Worm (Caenorhabditis elegans) whole organism, young adult: ENCODE data around the gene sds-22.

Experiments used
- F10E7.11 ChIP-seq: sonication (generic microtip); optimal IDR thresholded peaks from 2 replicates; lab custom pipeline; 2017; ENCODE audit warnings: mild to moderate bottlenecking, missing genetic modification characterization, moderate library complexity, missing compliant biosample characterization
- T26A5.8 ChIP-seq: sonication (generic microtip); optimal IDR thresholded peaks from 2 replicates; lab custom pipeline; 2016; ENCODE audit warnings: missing genetic modification characterization, missing compliant biosample characterization
- madf-3 ChIP-seq: fragments of 200-800 bp; sonication (Bioruptor generic); IDR thresholded peaks from 2 replicates; pipeline ENCODE4 v1.3.6; 2022; ENCODE audit warnings: missing genetic modification reagents, missing genetic modification characterization, missing compliant biosample characterization
- nhr-120 ChIP-seq: fragments of 200-800 bp; sonication (Bioruptor generic); IDR thresholded peaks from 2 replicates; pipeline ENCODE4 v1.3.6; 2022; ENCODE audit warnings: missing genetic modification characterization, missing compliant biosample characterization
- sea-2 ChIP-seq: fragments of 200-800 bp; sonication (Bioruptor generic); IDR thresholded peaks from 2 replicates; pipeline ENCODE4 v1.3.6; 2022; ENCODE audit warnings: missing genetic modification characterization, missing compliant biosample characterization

Gene sds-22

DNA sequence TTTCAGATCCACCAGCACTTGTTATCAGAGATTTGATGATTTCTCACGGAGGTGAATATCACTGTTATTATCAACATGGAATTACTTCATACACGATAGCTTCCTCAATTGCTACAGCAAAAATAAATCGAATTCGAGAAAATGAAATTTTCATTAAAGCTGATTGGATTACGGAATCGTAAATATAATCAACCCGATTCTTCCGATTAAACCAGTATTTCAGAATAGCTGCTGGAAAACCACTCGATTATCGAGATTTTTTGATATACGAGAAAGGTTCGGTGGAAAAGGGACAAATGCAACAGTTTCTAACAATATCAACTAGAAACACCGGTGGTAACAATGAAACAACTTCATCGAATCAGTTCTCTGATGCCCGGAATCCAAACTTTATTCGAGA, 43.8 kb downstream of the sds-22 start (continued):
- TF ChIP-seq T26A5.8 (tag; lab: Kevin White, UChicago) (no peak), F10E7.11 (tag; lab: Kevin White, UChicago) (no peak), madf-3 (no peak), sea-2 (GFP tag; lab: Robert Waterston, UW) (no peak)

DNA sequence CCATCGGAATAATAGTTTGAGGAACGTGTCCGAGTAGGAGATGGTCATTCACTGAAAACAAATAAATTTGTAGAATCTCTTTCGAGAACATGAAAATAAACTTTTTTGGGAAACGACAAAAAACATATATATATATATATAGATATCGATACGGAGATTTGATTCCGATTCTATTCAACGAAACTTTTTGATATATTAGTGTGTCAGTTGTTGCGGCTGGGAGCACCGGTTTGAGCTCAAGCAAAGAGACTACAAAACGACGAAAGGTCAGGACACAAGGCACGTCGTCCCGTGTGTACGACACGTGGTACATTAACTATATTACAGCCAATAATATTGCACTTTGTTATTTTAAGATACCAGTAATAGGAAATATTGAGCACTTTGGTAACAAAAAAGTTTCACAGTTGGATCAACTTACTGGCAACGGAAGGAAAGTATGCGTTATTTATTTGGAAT, 49.4 kb downstream of the sds-22 start, which contains the start of gene best-23:
best-23 (minus strand) TSS at position 51 of the 459 bp plus-strand sequence.
- no peak for TF ChIP-seq nhr-120 (GFP tag; lab: Robert Waterston, UW)
